Worm (Caenorhabditis elegans) whole organism, early embryonic: Measurements from ENCODE around the gene twk-12.

ENCODE experiments used
- F13C5.2 ChIP-seq: sonication (generic microtip); optimal IDR thresholded peaks from 2 replicates; lab custom pipeline; 2017; ENCODE audit warnings: mild to moderate bottlenecking, missing genetic modification characterization, inconsistent platforms, missing compliant biosample characterization
- aly-1 ChIP-seq: sonication (generic microtip); optimal IDR thresholded peaks from 2 replicates; lab custom pipeline; 2016; ENCODE audit warnings: missing genetic modification characterization, missing compliant biosample characterization
- ama-1 ChIP-seq: fragments of 150-350 bp; optimal IDR thresholded peaks from 2 replicates; lab custom pipeline; 2014
- ceh-13 ChIP-seq: fragments of 200-800 bp; sonication (Bioruptor generic); optimal IDR thresholded peaks from 2 replicates; lab custom pipeline; 2018; ENCODE audit warnings: mild to moderate bottlenecking, missing genetic modification characterization, missing compliant biosample characterization
- ets-7 ChIP-seq: sonication (generic microtip); optimal IDR thresholded peaks from 2 replicates; lab custom pipeline; 2016; ENCODE audit warnings: missing genotype, missing genetic modification characterization, missing compliant biosample characterization
- flt-1 ChIP-seq: fragments of 200-800 bp; sonication (Bioruptor generic); IDR thresholded peaks from 2 replicates; pipeline ENCODE4 v1.3.6; 2022; ENCODE audit warnings: missing genetic modification characterization, missing compliant biosample characterization
- hmbx-1 ChIP-seq: sonication (generic microtip); optimal IDR thresholded peaks from 2 replicates; lab custom pipeline; 2016; ENCODE audit warnings: mild to moderate bottlenecking, missing genetic modification characterization, missing compliant biosample characterization
- scrt-1 ChIP-seq: fragments of 200-800 bp; sonication (Bioruptor generic); IDR thresholded peaks from 2 replicates; pipeline ENCODE4 v1.3.6; 2022; ENCODE audit warnings: missing genetic modification characterization, missing compliant biosample characterization
- tbx-11 ChIP-seq: fragments of 200-800 bp; sonication (Bioruptor generic); IDR thresholded peaks from 2 replicates; pipeline ENCODE4 v1.3.6; 2022; ENCODE audit warnings: missing genetic modification characterization, missing compliant biosample characterization
- tbx-37 ChIP-seq: fragments of 200-800 bp; sonication (Bioruptor generic); conservative IDR thresholded peaks from 2 replicates; pipeline ENCODE4 v1.3.6; 2022; ENCODE audit warnings: missing genetic modification reagents, missing genetic modification characterization, missing compliant biosample characterization

DNA sequence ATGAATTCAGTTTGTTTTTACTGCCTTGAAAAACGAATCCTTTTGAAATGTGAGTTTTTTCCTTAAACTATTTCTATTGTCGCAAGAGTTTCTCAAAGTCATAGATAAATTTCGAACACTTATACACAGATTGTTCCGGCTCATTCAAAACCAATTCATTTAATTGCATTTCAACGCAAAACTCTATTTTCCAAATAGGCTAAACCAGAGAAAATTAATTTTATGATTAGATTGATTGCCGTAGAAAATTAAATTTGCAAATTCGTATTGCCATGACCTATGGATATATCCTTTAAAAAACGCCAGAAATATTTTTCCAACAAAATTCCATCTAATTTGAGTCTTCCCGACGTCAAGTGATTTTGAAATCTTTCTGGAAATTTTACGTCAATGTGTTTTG, 8.6 kb downstream of the twk-12 start:
- TF ChIP-seq ceh-13 (GFP tag; lab: Kevin White, UChicago) (no peak), tbx-37 (GFP tag; lab: Robert Waterston, UW) (no peak), ama-1 (no peak), ets-7 (tag; lab: Kevin White, UChicago) (no peak), hmbx-1 (tag; lab: Kevin White, UChicago) (no peak), F13C5.2 (tag; lab: Kevin White, UChicago) (no peak), flt-1 (GFP tag; lab: Robert Waterston, UW) (no peak), tbx-11 (GFP tag; lab: Robert Waterston, UW) (no peak), aly-1 (no peak), scrt-1 (GFP tag; lab: Robert Waterston, UW) (no peak)
